Fruit fly (Drosophila melanogaster) whole organism, embryonic: ENCODE results near the gene Mlc2.
A peak's percentile ranks its signal among the peaks of the same experiment; 100 is the strongest.

Source experiments
- Ada2b ChIP-seq: fragments of 200-800 bp; sonication (Bioruptor generic); IDR thresholded peaks from 2 replicates; pipeline ENCODE4 v1.3.6; 2022; ENCODE audit warnings: missing biosample characterization, missing genetic modification characterization
- Awh ChIP-seq: fragments of 200-800 bp; sonication (Bioruptor generic); IDR thresholded peaks from 2 replicates; pipeline ENCODE4, ENCODE4 v1.3.6; 2022; ENCODE audit warnings: missing biosample characterization, missing genetic modification characterization
- B-H2 ChIP-seq: fragments of 200-800 bp; sonication (Bioruptor generic); optimal IDR thresholded peaks from 2 replicates; lab custom pipeline; 2018; ENCODE audit warnings: missing biosample characterization, mild to moderate bottlenecking, missing genetic modification characterization
- CG10462 ChIP-seq: fragments of 200-800 bp; sonication (Bioruptor generic); optimal IDR thresholded peaks from 2 replicates; lab custom pipeline; 2016; ENCODE audit warnings: missing biosample characterization, missing genetic modification characterization
- CG10543 ChIP-seq: fragments of 200-800 bp; sonication (Bioruptor generic); optimal IDR thresholded peaks from 3 replicates; lab custom pipeline; 2017; ENCODE audit warnings: missing biosample characterization, mild to moderate bottlenecking, missing genetic modification characterization, moderate library complexity
- CG11085 ChIP-seq: fragments of 200-800 bp; sonication (Bioruptor generic); IDR thresholded peaks from 2 replicates; pipeline ENCODE4 v1.3.6; 2022; ENCODE audit warnings: missing biosample characterization, missing genetic modification characterization
- CG15601 ChIP-seq: fragments of 200-800 bp; sonication (Bioruptor generic); optimal IDR thresholded peaks from 3 replicates; lab custom pipeline; 2019; ENCODE audit warnings: missing biosample characterization, mild to moderate bottlenecking, missing genetic modification characterization, moderate library complexity
- CG1602 ChIP-seq: fragments of 200-800 bp; sonication (Bioruptor generic); optimal IDR thresholded peaks from 3 replicates; lab custom pipeline; 2016; ENCODE audit warnings: missing biosample characterization, missing genetic modification characterization
- CG17186 ChIP-seq: fragments of 200-800 bp; sonication (Bioruptor generic); optimal IDR thresholded peaks from 3 replicates; lab custom pipeline; 2017; ENCODE audit warnings: missing biosample characterization, missing genetic modification reagents, missing genetic modification characterization
- CG17568 ChIP-seq: fragments of 200-800 bp; sonication (Bioruptor generic); optimal IDR thresholded peaks from 2 replicates; lab custom pipeline; 2018; ENCODE audit warnings: missing biosample characterization, mild to moderate bottlenecking, missing genetic modification characterization, moderate library complexity
- CG18262 ChIP-seq: fragments of 200-800 bp; optimal IDR thresholded peaks from 3 replicates; lab custom pipeline; 2019; ENCODE audit warnings: missing biosample characterization, mild to moderate bottlenecking, missing genetic modification characterization, moderate library complexity
- CG2129 ChIP-seq: fragments of 200-800 bp; sonication (Bioruptor generic); IDR thresholded peaks from 2 replicates; pipeline ENCODE4 v1.3.6; 2022; ENCODE audit warnings: missing biosample characterization, missing genetic modification characterization; ENCODE audit not compliant: partially characterized antibody
- CG2712 ChIP-seq: fragments of 200-800 bp; optimal IDR thresholded peaks from 3 replicates; lab custom pipeline; 2019; ENCODE audit warnings: missing biosample characterization, mild to moderate bottlenecking, missing genetic modification characterization, moderate library complexity
- CG33557 ChIP-seq: fragments of 200-800 bp; sonication (Bioruptor generic); optimal IDR thresholded peaks from 2 replicates; lab custom pipeline; 2019; ENCODE audit warnings: missing biosample characterization, mild to moderate bottlenecking, missing genetic modification characterization, moderate library complexity
- CG3838 ChIP-seq: fragments of 200-800 bp; sonication (Bioruptor generic); optimal IDR thresholded peaks from 3 replicates; lab custom pipeline; 2016; ENCODE audit warnings: missing biosample characterization, missing genetic modification characterization
- CG4820 ChIP-seq: fragments of 200-800 bp; sonication (Bioruptor generic); optimal IDR thresholded peaks from 3 replicates; lab custom pipeline; 2016; ENCODE audit warnings: missing biosample characterization, missing genetic modification characterization
- CG5180 ChIP-seq: fragments of 200-800 bp; sonication (Bioruptor generic); optimal IDR thresholded peaks from 3 replicates; lab custom pipeline; 2017; ENCODE audit warnings: missing biosample characterization, missing genetic modification characterization, mild to moderate bottlenecking, moderate library complexity, missing genetic modification reagents
- CG6175 ChIP-seq: fragments of 200-800 bp; sonication (Bioruptor generic); IDR thresholded peaks from 3 replicates; pipeline ENCODE4 v1.3.6; 2022; ENCODE audit warnings: missing biosample characterization, missing genetic modification characterization
- CG6254 ChIP-seq: fragments of 200-800 bp; sonication (Bioruptor generic); optimal IDR thresholded peaks from 3 replicates; lab custom pipeline; 2017; ENCODE audit warnings: mild to moderate bottlenecking, missing biosample characterization, missing genetic modification reagents, missing genetic modification characterization
- CG7357 ChIP-seq: fragments of 200-800 bp; sonication (Bioruptor generic); IDR thresholded peaks from 3 replicates; pipeline ENCODE4 v1.3.6; 2022; ENCODE audit warnings: missing biosample characterization, missing genetic modification characterization
- CG9797 ChIP-seq: fragments of 200-800 bp; sonication (Bioruptor generic); optimal IDR thresholded peaks from 3 replicates; lab custom pipeline; 2018; ENCODE audit warnings: missing biosample characterization, mild to moderate bottlenecking, missing genetic modification characterization
- CG9817 ChIP-seq: fragments of 200-800 bp; sonication (Bioruptor generic); optimal IDR thresholded peaks from 2 replicates; lab custom pipeline; 2018; ENCODE audit warnings: missing biosample characterization, mild to moderate bottlenecking, missing genetic modification characterization, moderate library complexity
- CkIIα-i1 ChIP-seq: fragments of 200-800 bp; sonication (Bioruptor generic); IDR thresholded peaks from 2 replicates; pipeline ENCODE4 v1.3.6; 2022; ENCODE audit warnings: missing biosample characterization, missing genetic modification characterization
- CrebB ChIP-seq: fragments of 200-800 bp; sonication (Bioruptor generic); optimal IDR thresholded peaks from 3 replicates; lab custom pipeline; 2018; ENCODE audit warnings: missing biosample characterization, mild to moderate bottlenecking, missing genetic modification characterization
- Eip74EF ChIP-seq, 2 experiments: fragments of 200-800 bp in 1 of 2; fragments of >200 bp in 1 of 2; sonication (Bioruptor generic) in 1 of 2; optimal IDR thresholded peaks; 2 replicates each; lab custom pipeline; 2017 to 2019; ENCODE audit warnings: missing biosample characterization in 2 of 2, missing genetic modification characterization in 2 of 2, mild to moderate bottlenecking in 1 of 2, moderate library complexity in 1 of 2
- Sox102F ChIP-seq: fragments of 200-800 bp; sonication (Bioruptor generic); optimal IDR thresholded peaks from 2 replicates; lab custom pipeline; 2018; ENCODE audit warnings: missing biosample characterization, mild to moderate bottlenecking, missing genetic modification characterization, moderate library complexity
- Stat92E ChIP-seq, 3 experiments: fragments of >200 bp in 2 of 3; fragments of 200-800 bp in 1 of 3; sonication (Bioruptor generic) in 1 of 3; optimal IDR thresholded peaks; 2 replicates each; lab custom pipeline; 2017 to 2019; ENCODE audit warnings: missing biosample characterization in 3 of 3, missing genetic modification characterization in 3 of 3, mild to moderate bottlenecking in 1 of 3, moderate library complexity in 1 of 3
- YL-1 ChIP-seq: fragments of 200-800 bp; sonication (Bioruptor generic); optimal IDR thresholded peaks from 3 replicates; lab custom pipeline; 2017; ENCODE audit warnings: missing biosample characterization, mild to moderate bottlenecking, missing genetic modification characterization
- abd-A ChIP-seq: fragments of 200-800 bp; sonication (Bioruptor generic); optimal IDR thresholded peaks from 3 replicates; lab custom pipeline; 2019; ENCODE audit warnings: missing biosample characterization, mild to moderate bottlenecking, missing genetic modification characterization, moderate library complexity
- amos ChIP-seq: fragments of 200-800 bp; sonication (Bioruptor generic); IDR thresholded peaks from 2 replicates; pipeline ENCODE4 v1.3.6; 2022; ENCODE audit warnings: missing biosample characterization, missing genetic modification characterization; ENCODE audit not compliant: partially characterized antibody
- caup ChIP-seq: fragments of 200-800 bp; sonication (Bioruptor generic); optimal IDR thresholded peaks from 3 replicates; lab custom pipeline; 2017; ENCODE audit warnings: missing biosample characterization, mild to moderate bottlenecking, missing genetic modification characterization, moderate library complexity; ENCODE audit not compliant: severe bottlenecking
- ci ChIP-seq: fragments of 200-800 bp; sonication (Bioruptor generic); IDR thresholded peaks from 3 replicates; pipeline ENCODE4 v1.3.6; 2022; ENCODE audit warnings: missing biosample characterization, missing genetic modification characterization
- crol ChIP-seq: fragments of 200-800 bp; sonication (Bioruptor generic); IDR thresholded peaks from 2 replicates; pipeline ENCODE4 v1.3.6; 2022; ENCODE audit warnings: missing biosample characterization, missing genetic modification characterization
- dm ChIP-seq: fragments of 200-800 bp; sonication (Bioruptor generic); optimal IDR thresholded peaks from 3 replicates; lab custom pipeline; 2016; ENCODE audit warnings: missing biosample characterization, missing genetic modification characterization
- dmrt11E ChIP-seq: fragments of 200-800 bp; sonication (Bioruptor generic); optimal IDR thresholded peaks from 3 replicates; lab custom pipeline; 2018; ENCODE audit warnings: missing biosample characterization, mild to moderate bottlenecking, missing genetic modification characterization, moderate library complexity
- ftz-f1 ChIP-seq: fragments of 200-800 bp; sonication (Bioruptor generic); optimal IDR thresholded peaks from 2 replicates; lab custom pipeline; 2016; ENCODE audit warnings: missing biosample characterization, missing genetic modification characterization
- grau ChIP-seq: fragments of 200-800 bp; optimal IDR thresholded peaks from 3 replicates; lab custom pipeline; 2019; ENCODE audit warnings: missing biosample characterization, mild to moderate bottlenecking, missing genetic modification characterization, moderate library complexity
- jing ChIP-seq: fragments of 200-800 bp; sonication (Bioruptor generic); optimal IDR thresholded peaks from 2 replicates; lab custom pipeline; 2018; ENCODE audit warnings: missing biosample characterization, mild to moderate bottlenecking, missing genetic modification characterization
- peb ChIP-seq: fragments of 200-800 bp; sonication (Bioruptor generic); IDR thresholded peaks from 2 replicates; pipeline ENCODE4 v1.3.6; 2022; ENCODE audit warnings: missing biosample characterization, missing genetic modification characterization
- pfk ChIP-seq: fragments of 200-800 bp; sonication (Bioruptor generic); optimal IDR thresholded peaks from 2 replicates; lab custom pipeline; 2018; ENCODE audit warnings: missing biosample characterization, mild to moderate bottlenecking, missing genetic modification characterization, moderate library complexity
- pita ChIP-seq: fragments of 200-800 bp; sonication (Bioruptor generic); optimal IDR thresholded peaks from 2 replicates; lab custom pipeline; 2017; ENCODE audit warnings: missing biosample characterization, mild to moderate bottlenecking, missing genetic modification characterization
- row ChIP-seq: fragments of 200-800 bp; sonication (Bioruptor generic); IDR thresholded peaks from 3 replicates; pipeline ENCODE4 v1.3.6; 2022; ENCODE audit warnings: missing biosample characterization, missing genetic modification characterization
- run ChIP-seq: fragments of 200-800 bp; sonication (Bioruptor generic); optimal IDR thresholded peaks from 3 replicates; lab custom pipeline; 2018; ENCODE audit warnings: missing biosample characterization, mild to moderate bottlenecking, missing genetic modification characterization
- sqz ChIP-seq: fragments of 200-800 bp; sonication (Bioruptor generic); optimal IDR thresholded peaks from 3 replicates; lab custom pipeline; 2018; ENCODE audit warnings: missing biosample characterization, mild to moderate bottlenecking, missing genetic modification characterization
- sug ChIP-seq: fragments of 200-800 bp; optimal IDR thresholded peaks from 2 replicates; lab custom pipeline; 2019; ENCODE audit warnings: missing biosample characterization, mild to moderate bottlenecking, missing genetic modification characterization, moderate library complexity
- trh ChIP-seq: fragments of 200-800 bp; sonication (Bioruptor generic); optimal IDR thresholded peaks from 2 replicates; lab custom pipeline; 2016; ENCODE audit warnings: missing biosample characterization, missing genetic modification characterization
- tup ChIP-seq: fragments of 200-800 bp; sonication (Bioruptor generic); optimal IDR thresholded peaks from 2 replicates; lab custom pipeline; 2016; ENCODE audit warnings: missing biosample characterization, mild to moderate bottlenecking, missing genetic modification characterization, moderate library complexity
- wor ChIP-seq: fragments of 200-800 bp; sonication (Bioruptor generic); IDR thresholded peaks from 2 replicates; pipeline ENCODE4 v1.3.6; 2022; ENCODE audit warnings: missing biosample characterization, missing genetic modification characterization
- zen2 ChIP-seq: fragments of 200-800 bp; sonication (Bioruptor generic); IDR thresholded peaks from 3 replicates; pipeline ENCODE4 v1.3.6; 2022; ENCODE audit warnings: missing biosample characterization, missing genetic modification characterization; ENCODE audit not compliant: partially characterized antibody

Mlc2 gene

dm6 chr3R:30200091-30200698 lies 25.8 kb upstream of the Mlc2 start (continued):
- TF ChIP-seq CG9797 (GFP tag; lab: Kevin White, UChicago) (no peak), CG9817 (no peak), amos (no peak; the same call in 1 of the 2 replicates), peb (GFP tag; lab: Robert Waterston, UW) (no peak), trh (GFP tag; lab: Kevin White, UChicago) (no peak), CG3838 (GFP tag; lab: Kevin White, UChicago) (no peak), CkIIα-i1 (GFP tag; lab: Robert Waterston, UW) (no peak), CG17186 (GFP tag; lab: Kevin White, UChicago) (no peak), CG17568 (GFP tag; lab: Kevin White, UChicago) (no peak), Ada2b (GFP tag; lab: Robert Waterston, UW) (0 out of 2 replicates have a peak, but pooled peaks have one; percentile 25), crol (GFP tag; lab: Robert Waterston, UW) (peak; percentile 79), Eip74EF (GFP tag; optimal IDR thresholded peaks at IDR 0.05; lab: Kevin White, UChicago) (no peak), caup (GFP tag; lab: Kevin White, UChicago) (no peak), CG10543 (GFP tag; lab: Kevin White, UChicago) (peak; percentile 52), pita (no peak), CG18262 (tag; lab: Kevin White, UChicago) (no peak), abd-A (tag; lab: Kevin White, UChicago) (no peak), CG6254 (no peak), ci (GFP tag; lab: Robert Waterston, UW) (0 out of 3 replicates have a peak, but pooled peaks have one; percentile 30), ftz-f1 (GFP tag; lab: Kevin White, UChicago) (no peak), Awh (GFP tag; lab: Robert Waterston, UW) (no peak), CG10462 (GFP tag; lab: Kevin White, UChicago) (no peak), wor (no peak), CG11085 (GFP tag; lab: Robert Waterston, UW) (no peak), dmrt11E (no peak), Stat92E (GFP tag; optimal IDR thresholded peaks at IDR 0.05; lab: Kevin White, UChicago) (no peak), CG2712 (tag; lab: Kevin White, UChicago) (no peak), sqz (no peak), CG5180 (no peak), pfk (no peak), CG4820 (no peak), YL-1 (GFP tag; lab: Kevin White, UChicago) (no peak), CG7357 (GFP tag; lab: Robert Waterston, UW) (0 out of 3 replicates have a peak, but pooled peaks have one; percentile 23), row (GFP tag; lab: Robert Waterston, UW) (peak; percentile 72), Sox102F (GFP tag; lab: Kevin White, UChicago) (peak; percentile 37), CG2129 (GFP tag; lab: Robert Waterston, UW) (no peak), CG6175 (no peak), zen2 (GFP tag; lab: Robert Waterston, UW) (no peak), CG1602 (GFP tag; lab: Kevin White, UChicago) (no peak), jing (GFP tag; lab: Kevin White, UChicago) (no peak), CrebB (tag; lab: Kevin White, UChicago) (no peak), B-H2 (GFP tag; lab: Kevin White, UChicago) (no peak), grau (tag; lab: Kevin White, UChicago) (peak; percentile 33), dm (GFP tag; lab: Kevin White, UChicago) (no peak), tup (no peak), sug (peak; percentile 89), CG33557 (no peak), run (tag; lab: Kevin White, UChicago) (no peak), CG15601 (tag; lab: Kevin White, UChicago) (no peak)
